Fruit fly (Drosophila melanogaster) whole organism, embryonic: ENCODE measurements around the gene CG1635.

Experiments
- ATbp ChIP-seq: fragments of 200-800 bp; sonication (Bioruptor generic); optimal IDR thresholded peaks from 2 replicates; lab custom pipeline; 2017; ENCODE audit warnings: missing biosample characterization, mild to moderate bottlenecking, missing genetic modification characterization, missing genetic modification reagents
- Bgb ChIP-seq: fragments of 200-800 bp; sonication (Bioruptor generic); IDR thresholded peaks from 2 replicates; pipeline ENCODE4 v1.3.6; 2022; ENCODE audit warnings: missing biosample characterization, missing genetic modification characterization; ENCODE audit not compliant: partially characterized antibody
- CG12659 ChIP-seq: fragments of 200-800 bp; sonication (Bioruptor generic); optimal IDR thresholded peaks from 3 replicates; lab custom pipeline; 2017; ENCODE audit warnings: mild to moderate bottlenecking, missing biosample characterization, missing genetic modification reagents, missing genetic modification characterization
- CG18262 ChIP-seq: fragments of 200-800 bp; optimal IDR thresholded peaks from 3 replicates; lab custom pipeline; 2019; ENCODE audit warnings: missing biosample characterization, mild to moderate bottlenecking, missing genetic modification characterization, moderate library complexity
- CG2120 ChIP-seq: fragments of 200-800 bp; sonication (Bioruptor generic); optimal IDR thresholded peaks from 3 replicates; lab custom pipeline; 2016; ENCODE audit warnings: missing biosample characterization, missing genetic modification characterization
- CG30020 ChIP-seq: fragments of 200-800 bp; optimal IDR thresholded peaks from 2 replicates; lab custom pipeline; 2019; ENCODE audit warnings: missing biosample characterization, mild to moderate bottlenecking, missing genetic modification characterization, moderate library complexity
- CG30403 ChIP-seq: fragments of 200-800 bp; sonication (Bioruptor generic); optimal IDR thresholded peaks from 3 replicates; lab custom pipeline; 2016; ENCODE audit warnings: missing biosample characterization, missing genetic modification characterization
- CG34224 ChIP-seq: fragments of 200-800 bp; sonication (Bioruptor generic); IDR thresholded peaks from 3 replicates; pipeline ENCODE4 v1.3.6; 2022; ENCODE audit warnings: missing biosample characterization, missing genetic modification characterization; ENCODE audit not compliant: partially characterized antibody
- CG6272 ChIP-seq: fragments of 200-800 bp; sonication (Bioruptor generic); IDR thresholded peaks from 2 replicates; pipeline ENCODE4 v1.3.6; 2022; ENCODE audit warnings: missing biosample characterization, missing genetic modification characterization
- CG7786 ChIP-seq: fragments of 200-800 bp; sonication (Bioruptor generic); optimal IDR thresholded peaks from 2 replicates; lab custom pipeline; 2016; ENCODE audit warnings: missing biosample characterization, missing genetic modification characterization
- CG7963 ChIP-seq: fragments of 200-800 bp; sonication (Bioruptor generic); IDR thresholded peaks from 3 replicates; pipeline ENCODE4 v1.3.6; 2022; ENCODE audit warnings: missing biosample characterization, missing genetic modification characterization; ENCODE audit not compliant: partially characterized antibody
- CHES-1-like ChIP-seq: fragments of 200-800 bp; sonication (Bioruptor generic); optimal IDR thresholded peaks from 2 replicates; lab custom pipeline; 2016; ENCODE audit warnings: missing biosample characterization, missing genetic modification characterization
- Camta ChIP-seq: fragments of 200-800 bp; sonication (Bioruptor generic); optimal IDR thresholded peaks from 2 replicates; lab custom pipeline; 2016; ENCODE audit warnings: missing biosample characterization, missing genetic modification characterization
- Dll ChIP-seq: fragments of 200-800 bp; sonication (Bioruptor generic); IDR thresholded peaks from 4 replicates; pipeline ENCODE4 v1.3.6; 2022; ENCODE audit warnings: missing biosample characterization, missing genetic modification characterization; ENCODE audit not compliant: partially characterized antibody
- Dp ChIP-seq: fragments of 200-800 bp; sonication (Bioruptor generic); optimal IDR thresholded peaks from 2 replicates; lab custom pipeline; 2018; ENCODE audit warnings: missing biosample characterization, mild to moderate bottlenecking, missing genetic modification characterization, moderate library complexity
- Dref ChIP-seq: fragments of 200-800 bp; sonication (Bioruptor generic); IDR thresholded peaks from 2 replicates; pipeline ENCODE4 v1.3.6; 2022; ENCODE audit warnings: missing biosample characterization, missing genetic modification characterization
- Ets65A ChIP-seq: fragments of 200-800 bp; sonication (Bioruptor generic); peaks from one replicate; lab custom pipeline; 2016; ENCODE audit warnings: missing biosample characterization, missing genetic modification characterization
- HLH4C ChIP-seq: fragments of 200-800 bp; sonication (Bioruptor generic); IDR thresholded peaks from 3 replicates; pipeline ENCODE4 v1.3.6; 2022; ENCODE audit warnings: missing biosample characterization, missing genetic modification characterization; ENCODE audit not compliant: partially characterized antibody
- Hr51 ChIP-seq, 2 experiments: fragments of 200-800 bp; sonication (Bioruptor generic); optimal IDR thresholded peaks; 2 replicates in 1 of 2; 3 replicates in 1 of 2; lab custom pipeline; 2016 to 2018; ENCODE audit warnings: missing biosample characterization in 2 of 2, missing genetic modification characterization in 2 of 2, mild to moderate bottlenecking in 1 of 2, moderate library complexity in 1 of 2
- MESR4 ChIP-seq: fragments of 200-800 bp; sonication (Bioruptor generic); optimal IDR thresholded peaks from 2 replicates; lab custom pipeline; 2018; ENCODE audit warnings: missing biosample characterization, mild to moderate bottlenecking, missing genetic modification characterization, moderate library complexity
- Mrtf ChIP-seq: fragments of 200-800 bp; sonication (Bioruptor generic); IDR thresholded peaks from 3 replicates; pipeline ENCODE4 v1.3.6; 2022; ENCODE audit warnings: missing biosample characterization, missing genetic modification characterization
- NC2β ChIP-seq: fragments of 200-800 bp; sonication (Bioruptor generic); optimal IDR thresholded peaks from 2 replicates; lab custom pipeline; 2016; ENCODE audit warnings: missing biosample characterization, missing genetic modification characterization
- Opbp ChIP-seq: fragments of 200-800 bp; sonication (Bioruptor generic); IDR thresholded peaks from 3 replicates; pipeline ENCODE4 v1.3.6; 2022; ENCODE audit warnings: missing biosample characterization, missing genetic modification characterization; ENCODE audit not compliant: partially characterized antibody
- Rx ChIP-seq: fragments of 200-800 bp; sonication (Bioruptor generic); IDR thresholded peaks from 2 replicates; pipeline ENCODE4 v1.3.6; 2022; ENCODE audit warnings: missing biosample characterization, missing genetic modification characterization
- Scr ChIP-seq: fragments of 200-800 bp; sonication (Bioruptor generic); IDR thresholded peaks from 2 replicates; pipeline ENCODE4 v1.3.6; 2022; ENCODE audit warnings: missing biosample characterization, missing genetic modification characterization; ENCODE audit not compliant: partially characterized antibody
- Side ChIP-seq: fragments of 200-800 bp; sonication (Bioruptor generic); optimal IDR thresholded peaks from 2 replicates; lab custom pipeline; 2016; ENCODE audit warnings: missing biosample characterization, missing genetic modification characterization
- Sry-δ ChIP-seq: fragments of 200-800 bp; sonication (Bioruptor generic); optimal IDR thresholded peaks from 2 replicates; lab custom pipeline; 2016; ENCODE audit warnings: missing biosample characterization, missing genetic modification characterization
- YL-1 ChIP-seq: fragments of 200-800 bp; sonication (Bioruptor generic); optimal IDR thresholded peaks from 3 replicates; lab custom pipeline; 2017; ENCODE audit warnings: missing biosample characterization, mild to moderate bottlenecking, missing genetic modification characterization
- abd-A ChIP-seq: fragments of 200-800 bp; sonication (Bioruptor generic); optimal IDR thresholded peaks from 3 replicates; lab custom pipeline; 2019; ENCODE audit warnings: missing biosample characterization, mild to moderate bottlenecking, missing genetic modification characterization, moderate library complexity
- ase ChIP-seq: fragments of 200-800 bp; sonication (Bioruptor generic); IDR thresholded peaks from 3 replicates; pipeline ENCODE4 v1.3.6; 2022; ENCODE audit warnings: missing biosample characterization, missing genetic modification characterization
- chif ChIP-seq, 2 experiments: fragments of 200-800 bp; sonication (Bioruptor generic); optimal IDR thresholded peaks; 3 replicates each; lab custom pipeline; 2016; ENCODE audit warnings: missing biosample characterization in 2 of 2, missing genetic modification characterization in 2 of 2
- chinmo ChIP-seq: fragments of 200-800 bp; sonication (Bioruptor generic); IDR thresholded peaks from 4 replicates; pipeline ENCODE4 v1.3.6; 2022; ENCODE audit warnings: missing biosample characterization, missing genetic modification characterization; ENCODE audit not compliant: partially characterized antibody
- eyg ChIP-seq: fragments of 200-800 bp; sonication (Bioruptor generic); optimal IDR thresholded peaks from 3 replicates; lab custom pipeline; 2016; ENCODE audit warnings: missing biosample characterization, missing genetic modification characterization
- ftz-f1 ChIP-seq: fragments of 200-800 bp; sonication (Bioruptor generic); optimal IDR thresholded peaks from 2 replicates; lab custom pipeline; 2016; ENCODE audit warnings: missing biosample characterization, missing genetic modification characterization
- hkb ChIP-seq, 2 experiments: fragments of 200-800 bp in 1 of 2; fragments of >200 bp in 1 of 2; sonication (Bioruptor generic) in 1 of 2; IDR thresholded peaks in 1 of 2; optimal IDR thresholded peaks in 1 of 2; 2 replicates each; pipeline versions ENCODE4 v1.3.6 to Lab custom; 2017 to 2022; ENCODE audit warnings: missing biosample characterization in 1 of 2, missing genetic modification characterization in 1 of 2
- inv ChIP-seq: fragments of 200-800 bp; sonication (Bioruptor generic); IDR thresholded peaks from 2 replicates; pipeline ENCODE4 v1.3.6; 2022; ENCODE audit warnings: missing biosample characterization, missing genetic modification characterization; ENCODE audit not compliant: partially characterized antibody
- nerfin-2 ChIP-seq: fragments of 200-800 bp; sonication (Bioruptor generic); IDR thresholded peaks from 2 replicates; pipeline ENCODE4 v1.3.6; 2022; ENCODE audit warnings: missing biosample characterization, missing genetic modification characterization; ENCODE audit not compliant: partially characterized antibody
- pho ChIP-seq: fragments of 200-800 bp; sonication (Bioruptor generic); optimal IDR thresholded peaks from 2 replicates; lab custom pipeline; 2016; ENCODE audit warnings: missing biosample characterization, missing genetic modification characterization
- phol ChIP-seq: fragments of 200-800 bp; sonication (Bioruptor generic); optimal IDR thresholded peaks from 3 replicates; lab custom pipeline; 2018; ENCODE audit warnings: missing biosample characterization, mild to moderate bottlenecking, missing genetic modification characterization, moderate library complexity
- ranshi ChIP-seq: fragments of 200-800 bp; sonication (Bioruptor generic); IDR thresholded peaks from 2 replicates; pipeline ENCODE4 v1.3.6; 2022; ENCODE audit warnings: missing biosample characterization, missing genetic modification characterization
- sc ChIP-seq, 3 experiments: fragments of >200 bp in 2 of 3; fragments of 200-800 bp in 1 of 3; sonication (Bioruptor generic) in 1 of 3; optimal IDR thresholded peaks; 2 replicates in 2 of 3; 3 replicates in 1 of 3; lab custom pipeline; 2017; ENCODE audit warnings: mild to moderate bottlenecking in 1 of 3, missing biosample characterization in 1 of 3, missing genetic modification characterization in 1 of 3, missing genetic modification reagents in 1 of 3
- sna ChIP-seq: fragments of 200-800 bp; sonication (Bioruptor generic); IDR thresholded peaks from 2 replicates; pipeline ENCODE4 v1.3.6; 2022; ENCODE audit warnings: missing biosample characterization, missing genetic modification characterization; ENCODE audit not compliant: partially characterized antibody
- stwl ChIP-seq: fragments of 200-800 bp; sonication (Bioruptor generic); optimal IDR thresholded peaks from 3 replicates; lab custom pipeline; 2018; ENCODE audit warnings: missing biosample characterization, mild to moderate bottlenecking, missing genetic modification characterization, moderate library complexity
- trem ChIP-seq: fragments of 200-800 bp; optimal IDR thresholded peaks from 3 replicates; lab custom pipeline; 2019; ENCODE audit warnings: missing biosample characterization, mild to moderate bottlenecking, missing genetic modification characterization, moderate library complexity
- usp ChIP-seq: fragments of >200 bp; optimal IDR thresholded peaks from 2 replicates; lab custom pipeline; 2017; ENCODE audit warnings: missing biosample characterization, missing genetic modification characterization
- vnd ChIP-seq: fragments of 200-800 bp; sonication (Bioruptor generic); IDR thresholded peaks from 3 replicates; pipeline ENCODE4 v1.3.6; 2022; ENCODE audit warnings: missing biosample characterization, missing genetic modification characterization; ENCODE audit not compliant: partially characterized antibody
- yki ChIP-seq: fragments of >200 bp; optimal IDR thresholded peaks from 3 replicates; lab custom pipeline; 2018
- zfh2 ChIP-seq: fragments of 200-800 bp; sonication (Bioruptor generic); optimal IDR thresholded peaks from 2 replicates; lab custom pipeline; 2016; ENCODE audit warnings: missing biosample characterization, missing genetic modification characterization

The CG1635 gene

DNA sequence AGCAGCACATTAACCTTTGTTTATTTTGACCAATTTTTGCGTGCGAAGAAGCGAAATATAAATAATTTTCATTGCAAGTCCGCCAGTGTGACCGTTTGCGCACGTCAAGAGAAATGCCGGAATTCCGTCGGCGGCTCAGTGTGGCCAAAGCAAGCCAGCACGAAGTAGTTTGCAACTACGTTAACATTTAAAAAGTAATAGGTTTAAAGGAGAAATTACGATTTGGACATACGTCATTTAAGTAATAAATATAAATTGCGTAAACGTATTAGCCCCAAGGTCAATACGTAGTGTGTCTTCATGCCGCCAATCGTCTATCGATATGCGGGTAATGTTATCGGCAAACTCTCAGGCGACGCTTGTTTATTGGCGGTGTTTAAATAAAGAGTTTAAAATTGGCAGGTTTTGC is 7.9 kb upstream of the CG1635 start, which contains the start of the genes pygo and rod (continued):
- peak; percentile 69 for TF ChIP-seq MESR4 (GFP tag; lab: Kevin White, UChicago)
- TF ChIP-seq Mrtf (GFP tag; lab: Robert Waterston, UW) = no peak
- peak; percentile 48 for TF ChIP-seq phol (tag; lab: Kevin White, UChicago)
- TF ChIP-seq CG7963 (GFP tag; lab: Robert Waterston, UW) = peak; percentile 58
- TF ChIP-seq zfh2 (GFP tag; lab: Kevin White, UChicago) = peak; percentile 15
- TF ChIP-seq Side (GFP tag; lab: Kevin White, UChicago) = peak; percentile 15
- no peak for TF ChIP-seq Ets65A (GFP tag; lab: Kevin White, UChicago)
- TF ChIP-seq inv (GFP tag; lab: Robert Waterston, UW) = peak; percentile 47
- TF ChIP-seq Hr51 (GFP tag; optimal IDR thresholded peaks at IDR 0.05; lab: Kevin White, UChicago) = peak in 1 of 2 experiments; percentile 5
- no peak for TF ChIP-seq eyg (GFP tag; lab: Kevin White, UChicago)
- TF ChIP-seq NC2β (GFP tag; lab: Kevin White, UChicago) = peak; percentile 5
- TF ChIP-seq Scr (GFP tag; lab: Robert Waterston, UW) = peak; percentile 70
- TF ChIP-seq YL-1 (GFP tag; lab: Kevin White, UChicago) = peak; percentile 69
- TF ChIP-seq Rx = no peak
- peak; percentile 97 for TF ChIP-seq ftz-f1
- TF ChIP-seq nerfin-2 (GFP tag; lab: Robert Waterston, UW) = peak; percentile 28; the same call in 1 of the 2 replicates
- TF ChIP-seq CG30020 = peak; percentile 8
- TF ChIP-seq yki (lab: Kevin White, UChicago) = no peak
- peak; percentile 78 for TF ChIP-seq Dp (GFP tag; lab: Kevin White, UChicago)
- TF ChIP-seq CG30403 (GFP tag; lab: Kevin White, UChicago) = peak; percentile 38
- TF ChIP-seq Camta (GFP tag; lab: Kevin White, UChicago) = peak; percentile 0
- TF ChIP-seq vnd (GFP tag; lab: Robert Waterston, UW) = 0 out of 3 replicates have a peak, but pooled peaks have one; percentile 30
- peak; percentile 72 for TF ChIP-seq trem
- no peak for TF ChIP-seq usp (GFP tag; lab: Kevin White, UChicago)
- peak in 1 of 2 experiments; percentile 5 for TF ChIP-seq chif (GFP tag; optimal IDR thresholded peaks at IDR 0.05; lab: Kevin White, UChicago)
- TF ChIP-seq CG6272 (GFP tag; lab: Robert Waterston, UW) = no peak
- peak; percentile 13 for TF ChIP-seq CG7786
- TF ChIP-seq sna = peak; percentile 74
- no peak for TF ChIP-seq pho (GFP tag; lab: Kevin White, UChicago)
- peak; percentile 90 for TF ChIP-seq stwl (tag; lab: Kevin White, UChicago)
- no peak for TF ChIP-seq abd-A (tag; lab: Kevin White, UChicago)
- peak; percentile 68 for TF ChIP-seq Dref (GFP tag; lab: Robert Waterston, UW)
- no peak for TF ChIP-seq ATbp (GFP tag; lab: Kevin White, UChicago)
- peak; percentile 70 for TF ChIP-seq CG34224
- TF ChIP-seq CG18262 (tag; lab: Kevin White, UChicago) = no peak
- TF ChIP-seq Bgb (GFP tag; lab: Robert Waterston, UW) = peak; percentile 59; the same call in 1 of the 2 replicates
- TF ChIP-seq CHES-1-like = peak; percentile 13
- TF ChIP-seq CG12659 (GFP tag; lab: Kevin White, UChicago) = peak; percentile 56
- TF ChIP-seq ranshi (GFP tag; lab: Robert Waterston, UW) = no peak
- peak; percentile 20 for TF ChIP-seq CG2120 (GFP tag; lab: Kevin White, UChicago)
- TF ChIP-seq Opbp (GFP tag; lab: Robert Waterston, UW) = peak; percentile 67; the same call in 2 of the 3 replicates
- TF ChIP-seq Dll (GFP tag; lab: Robert Waterston, UW) = peak; percentile 76
- no peak for TF ChIP-seq sc (optimal IDR thresholded peaks at IDR 0.05; lab: Kevin White, UChicago)
- TF ChIP-seq sc (GFP tag; optimal IDR thresholded peaks at IDR 0.05; lab: Kevin White, UChicago) = no peak
- no peak for TF ChIP-seq ase
- peak; percentile 72 for TF ChIP-seq HLH4C (GFP tag; lab: Robert Waterston, UW)
- TF ChIP-seq Sry-δ (GFP tag; lab: Kevin White, UChicago) = peak; percentile 73
- 0 out of 4 replicates have a peak, but pooled peaks have one; percentile 60 for TF ChIP-seq chinmo
- TF ChIP-seq hkb (optimal IDR thresholded peaks at IDR 0.05; lab: Kevin White, UChicago) = peak; percentile 66
- TF ChIP-seq hkb (GFP tag; IDR thresholded peaks at IDR 0.05; lab: Robert Waterston, UW) = no peak
